Worm (Caenorhabditis elegans) whole organism, early embryonic: Measurements from ENCODE around the gene col-184.

ENCODE experiments used
- F13C5.2 ChIP-seq: sonication (generic microtip); optimal IDR thresholded peaks from 2 replicates; lab custom pipeline; 2017; ENCODE audit warnings: mild to moderate bottlenecking, missing genetic modification characterization, inconsistent platforms, missing compliant biosample characterization
- aly-1 ChIP-seq: sonication (generic microtip); optimal IDR thresholded peaks from 2 replicates; lab custom pipeline; 2016; ENCODE audit warnings: missing genetic modification characterization, missing compliant biosample characterization
- ama-1 ChIP-seq: fragments of 150-350 bp; optimal IDR thresholded peaks from 2 replicates; lab custom pipeline; 2014
- ceh-36 ChIP-seq: sonication (generic microtip); optimal IDR thresholded peaks from 2 replicates; lab custom pipeline; 2016; ENCODE audit warnings: missing genetic modification characterization, inconsistent platforms, missing compliant biosample characterization
- flt-1 ChIP-seq: fragments of 200-800 bp; sonication (Bioruptor generic); IDR thresholded peaks from 2 replicates; pipeline ENCODE4 v1.3.6; 2022; ENCODE audit warnings: missing genetic modification characterization, missing compliant biosample characterization
- hmbx-1 ChIP-seq: sonication (generic microtip); optimal IDR thresholded peaks from 2 replicates; lab custom pipeline; 2016; ENCODE audit warnings: mild to moderate bottlenecking, missing genetic modification characterization, missing compliant biosample characterization
- hnd-1 ChIP-seq: sonication (generic microtip); optimal IDR thresholded peaks from 2 replicates; lab custom pipeline; 2016; ENCODE audit warnings: missing genetic modification characterization, missing compliant biosample characterization
- pes-1 ChIP-seq: fragments of 200-800 bp; sonication (Bioruptor generic); IDR thresholded peaks from 2 replicates; pipeline ENCODE4 v1.3.6; 2022; ENCODE audit warnings: missing genetic modification reagents, missing genetic modification characterization, missing compliant biosample characterization
- scrt-1 ChIP-seq: fragments of 200-800 bp; sonication (Bioruptor generic); IDR thresholded peaks from 2 replicates; pipeline ENCODE4 v1.3.6; 2022; ENCODE audit warnings: missing genetic modification characterization, missing compliant biosample characterization
- tbx-11 ChIP-seq: fragments of 200-800 bp; sonication (Bioruptor generic); IDR thresholded peaks from 2 replicates; pipeline ENCODE4 v1.3.6; 2022; ENCODE audit warnings: missing genetic modification characterization, missing compliant biosample characterization

DNA sequence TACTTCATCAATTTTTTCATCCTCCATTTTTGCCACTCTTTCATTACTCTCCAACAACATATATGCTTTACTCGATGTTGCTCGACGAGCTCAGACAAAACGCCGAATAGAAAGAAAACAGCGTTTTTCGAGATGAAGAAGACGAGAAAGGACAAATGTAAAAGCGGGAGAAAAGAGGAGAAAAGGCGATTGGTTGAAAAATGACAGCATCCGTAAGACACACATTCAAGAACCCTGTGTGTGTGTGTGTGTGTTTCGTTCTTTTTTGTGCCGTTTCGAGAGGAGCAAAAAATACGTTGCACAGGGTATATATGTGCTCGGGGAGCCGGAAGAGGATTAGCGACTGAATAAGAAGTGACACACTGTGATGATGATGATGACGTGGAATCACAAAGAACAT, 24.5 kb downstream of the col-184 start:
- TF ChIP-seq ama-1 (no peak), F13C5.2 (tag; lab: Kevin White, UChicago) (no peak), flt-1 (GFP tag; lab: Robert Waterston, UW) (no peak), aly-1 (tag; lab: Kevin White, UChicago) (no peak), ceh-36 (tag; lab: Kevin White, UChicago) (no peak), pes-1 (GFP tag; lab: Robert Waterston, UW) (no peak), scrt-1 (GFP tag; lab: Robert Waterston, UW) (no peak), tbx-11 (GFP tag; lab: Robert Waterston, UW) (no peak), hmbx-1 (tag; lab: Kevin White, UChicago) (no peak), hnd-1 (tag; lab: Kevin White, UChicago) (no peak)
